Worm (Caenorhabditis elegans): ENCODE results near the gene ctsa-1.1.

The ctsa-1.1 gene

ce11 chrII:4739984-4740462 is 2.6 kb downstream of the ctsa-1.1 start, which contains the start of gene eas-1 (continued):
- 0 out of 2 replicates have a peak, but pooled peaks have one; percentile 79 for TF ChIP-seq tag-97 (GFP tag; IDR thresholded peaks at IDR 0.05)
- peak; percentile 15 for TF ChIP-seq duxl-1 (tag; optimal IDR thresholded peaks at IDR 0.05; ENCODE audit: poor library complexity)
- no peak for TF ChIP-seq zag-1 (tag; optimal IDR thresholded peaks at IDR 0.05)
- TF ChIP-seq unc-62 (GFP tag; optimal IDR thresholded peaks at IDR 0.05 in 1 of 2) = peak in 1 of 2 experiments; percentile 87
- no peak for TF ChIP-seq unc-62 (tag; optimal IDR thresholded peaks at IDR 0.05)
- TF ChIP-seq unc-130 (GFP tag; optimal IDR thresholded peaks at IDR 0.05) = peak; percentile 92
- no peak for TF ChIP-seq jun-1 (tag; optimal IDR thresholded peaks at IDR 0.05)
- peak; percentile 66 for TF ChIP-seq hmg-1.1 (GFP tag; IDR thresholded peaks at IDR 0.05)
- peak; percentile 56 for TF ChIP-seq rbr-2 (tag; optimal IDR thresholded peaks at IDR 0.05)
- peak; percentile 79 for TF ChIP-seq Y48G9A.11 (GFP tag; IDR thresholded peaks at IDR 0.05)
- TF ChIP-seq daf-19 (GFP tag; conservative IDR thresholded peaks at IDR 0.05) = no peak
- no peak for TF ChIP-seq nhr-10 (tag; optimal IDR thresholded peaks at IDR 0.05)
- TF ChIP-seq nhr-11 (tag; optimal IDR thresholded peaks at IDR 0.05) = peak; percentile 12
- TF ChIP-seq ztf-7 (tag; optimal IDR thresholded peaks at IDR 0.05) = peak; percentile 8

ce11 chrII:4741527-4742187 is 4.2 kb downstream of the ctsa-1.1 start, which contains the start of gene acs-11:
Gene acs-11 (plus strand): TSS chrII:4742137.
- TF ChIP-seq daf-19 (GFP tag; conservative IDR thresholded peaks at IDR 0.05) (no peak), daf-16 (GFP tag; optimal IDR thresholded peaks at IDR 0.05) (no peak), daf-16 (tag; optimal IDR thresholded peaks at IDR 0.05) (peak; percentile 60), lin-38 (GFP tag; IDR thresholded peaks at IDR 0.05) (no peak), duxl-1 (tag; optimal IDR thresholded peaks at IDR 0.05; ENCODE audit: poor library complexity) (peak; percentile 12), daf-12 (tag; optimal IDR thresholded peaks at IDR 0.05) (no peak), D1046.2 (GFP tag; IDR thresholded peaks at IDR 0.05) (no peak), nhr-102 (tag; optimal IDR thresholded peaks at IDR 0.05) (no peak), tag-97 (GFP tag; IDR thresholded peaks at IDR 0.05) (no peak), mes-2 (tag; optimal IDR thresholded peaks at IDR 0.05; ENCODE audit: poor library complexity, severe bottlenecking) (peak; percentile 21), nhr-28 (tag; optimal IDR thresholded peaks at IDR 0.05) (peak; percentile 64), ZK337.2 (GFP tag; IDR thresholded peaks at IDR 0.05) (no peak), egl-27 (tag; optimal IDR thresholded peaks at IDR 0.05) (no peak), arid-1 (GFP tag; conservative IDR thresholded peaks at IDR 0.05) (no peak), dmd-8 (GFP tag; IDR thresholded peaks at IDR 0.05) (no peak), skn-1 (tag; optimal IDR thresholded peaks at IDR 0.05) (no peak), dve-1 (tag; optimal IDR thresholded peaks at IDR 0.05; ENCODE audit: insufficient read depth) (peak; percentile 48), daf-8 (GFP tag; IDR thresholded peaks at IDR 0.05) (no peak), hlh-11 (tag; optimal IDR thresholded peaks at IDR 0.05) (peak; percentile 5), hlh-30 (tag; optimal IDR thresholded peaks at IDR 0.05; ENCODE audit: insufficient read depth) (peak; percentile 61), pqm-1 (tag; optimal IDR thresholded peaks at IDR 0.05) (peak; percentile 18), zip-2 (tag; optimal IDR thresholded peaks at IDR 0.05) (no peak), mdl-1 (tag; optimal IDR thresholded peaks at IDR 0.05) (peak in 1 of 2 experiments; percentile 42), nhr-77 (tag; optimal IDR thresholded peaks at IDR 0.05) (no peak), lim-7 (GFP tag; IDR thresholded peaks at IDR 0.05) (no peak), mxl-2 (GFP tag; conservative IDR thresholded peaks at IDR 0.05) (no peak), dmd-6 (GFP tag; IDR thresholded peaks at IDR 0.05) (peak; percentile 31; the same call in 1 of the 2 replicates), aha-1 (tag) (peak; percentile 49), zfp-2 (tag; optimal IDR thresholded peaks at IDR 0.05) (no peak), lin-29 (GFP tag; IDR thresholded peaks at IDR 0.05) (no peak), ama-1 (optimal IDR thresholded peaks at IDR 0.05) (peak; percentile 57), ceh-20 (GFP tag; IDR thresholded peaks at IDR 0.05) (no peak), lin-15B (tag; optimal IDR thresholded peaks at IDR 0.05) (no peak)
